Worm (Caenorhabditis elegans): Measurements from ENCODE around the gene nspd-4.

nspd-4 gene

DNA sequence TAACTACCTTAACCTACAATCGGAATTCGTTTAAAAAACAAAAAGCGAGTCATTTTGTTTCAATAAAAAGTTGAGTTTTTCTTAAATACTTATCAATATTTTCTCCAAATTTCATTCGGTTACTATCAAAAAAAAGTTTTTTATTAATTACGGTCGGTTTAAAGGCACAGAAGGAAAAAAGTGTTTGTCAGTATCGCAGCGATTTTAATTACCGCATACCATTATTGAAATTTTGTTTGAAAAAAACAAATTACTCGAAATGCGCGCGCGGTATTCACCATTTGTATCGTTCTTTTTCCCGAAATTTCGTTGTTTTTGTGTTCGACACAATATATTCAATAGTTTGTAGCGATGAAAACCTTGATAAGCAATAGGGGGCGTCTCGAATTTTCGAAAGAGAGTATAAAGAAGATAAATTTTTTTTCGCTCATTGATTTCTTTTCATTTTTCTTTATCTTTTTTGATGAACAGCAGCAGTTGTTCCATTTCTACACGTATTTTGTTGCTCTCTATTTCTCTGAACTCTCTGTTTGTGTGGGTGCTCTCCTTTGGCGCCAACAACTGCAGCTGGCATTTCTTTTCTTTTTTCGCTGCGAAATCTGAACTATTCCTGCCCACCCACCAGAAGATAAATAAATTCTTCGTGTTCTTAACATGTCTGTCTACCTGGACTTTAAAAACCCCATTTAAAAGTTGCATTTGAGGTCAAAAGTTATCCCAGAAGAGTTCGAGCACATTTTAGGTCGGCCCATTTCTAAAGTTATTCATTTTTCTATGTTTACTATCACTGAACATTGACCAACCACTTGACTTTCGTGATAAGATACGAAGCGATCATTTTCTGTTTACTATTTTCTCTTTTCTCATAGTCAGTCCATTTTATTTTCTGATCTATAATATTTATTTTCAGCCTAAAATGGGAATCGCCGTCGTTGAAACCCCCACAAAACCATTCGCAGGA, 46.4 kb downstream of the nspd-4 start, which contains the start of gene pgm-1 (continued):
- TF ChIP-seq lsy-2 (tag; optimal IDR thresholded peaks at IDR 0.05) (peak; percentile 7 to 51), egl-13 (tag; optimal IDR thresholded peaks at IDR 0.05) (no peak), mep-1 (tag; optimal IDR thresholded peaks at IDR 0.05) (peak; percentile 27), C16A3.4 (tag; optimal IDR thresholded peaks at IDR 0.05) (peak; percentile 7), nhr-237 (tag; optimal IDR thresholded peaks at IDR 0.05) (no peak)

- peak; percentile 80 for TF ChIP-seq aly-2 (tag; optimal IDR thresholded peaks at IDR 0.05)
- peak; percentile 16 for TF ChIP-seq nhr-47 (tag; optimal IDR thresholded peaks at IDR 0.05)
- peak; percentile 60 for TF ChIP-seq nhr-85 (tag)
- TF ChIP-seq irx-1 (tag; optimal IDR thresholded peaks at IDR 0.05): no peak
- no peak for TF ChIP-seq lin-15B (tag; optimal IDR thresholded peaks at IDR 0.05)
- no peak for TF ChIP-seq ceh-90 (tag; optimal IDR thresholded peaks at IDR 0.05)
- TF ChIP-seq mef-2 (tag; optimal IDR thresholded peaks at IDR 0.05): no peak
- no peak for TF ChIP-seq blmp-1 (tag; optimal IDR thresholded peaks at IDR 0.05)
- TF ChIP-seq lin-14 (GFP tag; optimal IDR thresholded peaks at IDR 0.05): peak; percentile 17
- no peak for TF ChIP-seq efl-3 (GFP tag; optimal IDR thresholded peaks at IDR 0.05)
- no peak for TF ChIP-seq unc-86 (tag; optimal IDR thresholded peaks at IDR 0.05)
- TF ChIP-seq elt-3 (tag; optimal IDR thresholded peaks at IDR 0.05): peak in 1 of 6 experiments; percentile 34
- TF ChIP-seq ama-1 (optimal IDR thresholded peaks at IDR 0.05): peak; percentile 77
- TF ChIP-seq fkh-10 (GFP tag; optimal IDR thresholded peaks at IDR 0.05): no peak
- peak; percentile 38 for TF ChIP-seq mep-1 (tag; optimal IDR thresholded peaks at IDR 0.05)
- peak; percentile 21; the same call in 1 of the 2 replicates for TF ChIP-seq nhr-19 (GFP tag; conservative IDR thresholded peaks at IDR 0.05)
- no peak for TF ChIP-seq mdl-1 (tag; optimal IDR thresholded peaks at IDR 0.05)
- no peak for TF ChIP-seq hlh-4 (tag; optimal IDR thresholded peaks at IDR 0.05)
- peak; percentile 47 for TF ChIP-seq nhr-20 (tag; optimal IDR thresholded peaks at IDR 0.05)
- TF ChIP-seq unc-130 (tag; optimal IDR thresholded peaks at IDR 0.05): no peak
- TF ChIP-seq fkh-8 (tag; optimal IDR thresholded peaks at IDR 0.05): peak; percentile 26
- peak; percentile 37 for TF ChIP-seq skn-1 (tag; optimal IDR thresholded peaks at IDR 0.05)
- peak; percentile 38 for TF ChIP-seq snu-23 (GFP tag; optimal IDR thresholded peaks at IDR 0.05)
- TF ChIP-seq efl-1 (optimal IDR thresholded peaks at IDR 0.05): peak; percentile 0 to 7
- TF ChIP-seq efl-1 (GFP tag; optimal IDR thresholded peaks at IDR 0.05 in 1 of 2): peak in 1 of 2 experiments; percentile 55
- TF ChIP-seq swsn-7 (tag; optimal IDR thresholded peaks at IDR 0.05): peak; percentile 7
- TF ChIP-seq nhr-71 (tag; optimal IDR thresholded peaks at IDR 0.05): peak; percentile 66
- TF ChIP-seq tlp-1 (tag; optimal IDR thresholded peaks at IDR 0.05): no peak
- TF ChIP-seq lin-35 (GFP tag; optimal IDR thresholded peaks at IDR 0.05): peak in 1 of 2 experiments; percentile 34
- no peak for TF ChIP-seq ztf-11 (tag; optimal IDR thresholded peaks at IDR 0.05)
- no peak for TF ChIP-seq ets-5 (GFP tag; IDR thresholded peaks at IDR 0.05)
- no peak for TF ChIP-seq ztf-4 (tag; optimal IDR thresholded peaks at IDR 0.05)
- peak in 1 of 3 experiments; percentile 8 for TF ChIP-seq dpl-1 (GFP tag; optimal IDR thresholded peaks at IDR 0.05)
- TF ChIP-seq elt-2 (tag; optimal IDR thresholded peaks at IDR 0.05): peak; percentile 63
- TF ChIP-seq ceh-82 (tag; optimal IDR thresholded peaks at IDR 0.05): no peak
Measured at ce11 chrII:4891012-4891775, 48.8 kb downstream of the nspd-4 start, which contains the start of gene gst-9. Gene gst-9 (plus strand): TSS chrII:4891585.
